Worm (Caenorhabditis elegans): ENCODE measurements around the gene F09A5.3.

- TF ChIP-seq W03F9.2 (tag; optimal IDR thresholded peaks at IDR 0.05), result no peak
- no peak for TF ChIP-seq him-1 (tag; optimal IDR thresholded peaks at IDR 0.05)
- TF ChIP-seq dao-5 (tag; optimal IDR thresholded peaks at IDR 0.05), result no peak
Observed at ce11 chrX:13104966-13105365, 36.4 kb upstream of the F09A5.3 start, which contains the start of gene F17H10.1.
